Fruit fly (Drosophila melanogaster) Kc167 (cell line): Measurements from ENCODE around the gene CG6650.

ENCODE experiments used
- insv ChIP-seq: fragments of >200 bp; optimal IDR thresholded peaks from 3 replicates; lab custom pipeline; 2018; ENCODE audit warnings: missing external identifiers
- psq ChIP-seq: fragments of >200 bp; optimal IDR thresholded peaks from 2 replicates; lab custom pipeline; 2017; ENCODE audit warnings: missing external identifiers

DNA sequence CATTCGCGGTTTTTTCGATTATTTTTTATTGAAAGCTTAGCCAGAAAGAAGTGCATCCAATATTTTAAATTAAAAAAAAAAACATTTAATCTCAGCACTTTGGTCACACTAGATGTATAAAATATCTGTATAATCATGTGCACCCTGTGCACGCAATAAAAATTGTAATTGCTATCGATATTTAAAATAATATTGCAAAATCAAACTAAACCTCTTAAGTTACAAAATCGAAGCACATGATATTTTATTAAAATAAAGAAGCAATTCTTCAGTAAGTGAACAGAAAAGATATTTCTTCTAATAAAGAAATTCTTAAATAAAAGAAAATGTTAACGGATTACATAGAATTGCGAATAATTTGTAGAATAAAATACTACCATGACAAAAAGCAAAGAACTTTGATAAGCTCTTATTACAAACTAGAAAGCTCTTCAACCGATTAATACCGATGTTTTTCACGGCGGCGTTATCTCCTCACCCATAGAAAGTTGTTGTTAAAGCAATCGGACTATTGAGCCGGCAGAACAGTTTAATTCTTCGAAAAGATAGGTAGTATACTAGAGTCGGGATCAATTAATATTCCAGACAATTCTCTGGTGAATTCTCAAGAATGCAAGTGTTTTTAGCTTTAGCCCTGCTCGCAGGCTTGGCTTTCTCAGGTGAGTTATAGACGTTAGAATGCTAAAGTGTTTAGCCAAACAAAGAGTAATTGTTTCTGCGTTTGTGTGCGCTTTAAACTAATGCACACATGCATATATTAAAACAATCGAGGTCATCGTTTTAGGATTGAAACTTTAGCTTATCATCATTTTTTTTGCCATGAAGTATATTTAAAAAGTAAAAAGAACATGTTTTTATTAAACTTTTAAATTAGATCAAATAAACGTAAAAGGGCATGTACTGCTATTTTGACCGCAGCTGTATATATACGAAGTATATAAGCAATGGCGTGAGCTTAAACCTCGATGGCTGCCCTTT is 37.2 kb upstream of the CG6650 start, which contains the start of gene CtsK1:
- no peak for TF ChIP-seq psq (lab: Kevin White, UChicago)
- TF ChIP-seq insv = no peak
